Worm (Caenorhabditis elegans): ENCODE measurements around the gene srg-3.

Gene srg-3

ce11 chrIII:6280070-6280596 is 10.0 kb upstream of the srg-3 start, which contains the start of gene hmg-1.2 (continued):
- TF ChIP-seq hlh-11 (tag; optimal IDR thresholded peaks at IDR 0.05) (peak; percentile 97), lsy-2 (tag; optimal IDR thresholded peaks at IDR 0.05) (peak; percentile 54 to 83), dmd-9 (GFP tag; IDR thresholded peaks at IDR 0.05) (no peak), lim-7 (GFP tag; IDR thresholded peaks at IDR 0.05) (no peak), nhr-6 (tag; optimal IDR thresholded peaks at IDR 0.05) (peak; percentile 39), ZK546.5 (tag; optimal IDR thresholded peaks at IDR 0.05) (no peak), T20F7.1 (GFP tag; optimal IDR thresholded peaks at IDR 0.05) (peak; percentile 59), nhr-76 (tag; optimal IDR thresholded peaks at IDR 0.05) (no peak), ceh-82 (tag; optimal IDR thresholded peaks at IDR 0.05) (no peak), duxl-1 (tag; optimal IDR thresholded peaks at IDR 0.05; ENCODE audit: poor library complexity) (no peak), nhr-42 (GFP tag; IDR thresholded peaks at IDR 0.05) (no peak), R02D3.7 (tag; optimal IDR thresholded peaks at IDR 0.05) (no peak), zfp-2 (tag; optimal IDR thresholded peaks at IDR 0.05) (no peak), mdl-1 (tag; optimal IDR thresholded peaks at IDR 0.05) (peak; percentile 83 to 87), dmd-8 (GFP tag; IDR thresholded peaks at IDR 0.05) (peak; percentile 64; the same call in 1 of the 2 replicates), Y105C5A.15 (GFP tag; IDR thresholded peaks at IDR 0.05) (no peak), F10B5.3 (tag; optimal IDR thresholded peaks at IDR 0.05) (peak; percentile 58), egl-43 (GFP tag; IDR thresholded peaks at IDR 0.05) (no peak; the same call in 1 of the 2 replicates), dpl-1 (GFP tag; optimal IDR thresholded peaks at IDR 0.05) (peak; percentile 62), Y5F2A.4 (GFP tag; optimal IDR thresholded peaks at IDR 0.05) (no peak), lin-15B (tag; optimal IDR thresholded peaks at IDR 0.05) (no peak), lin-13 (GFP tag; optimal IDR thresholded peaks at IDR 0.05) (peak; percentile 56), arid-1 (GFP tag; conservative IDR thresholded peaks at IDR 0.05) (peak; percentile 77), lir-3 (tag; optimal IDR thresholded peaks at IDR 0.05) (no peak), snpc-4 (tag; optimal IDR thresholded peaks at IDR 0.05) (no peak), F37D6.2 (tag; optimal IDR thresholded peaks at IDR 0.05) (peak; percentile 61), T26A8.4 (GFP tag; IDR thresholded peaks at IDR 0.05) (peak; percentile 84), nhr-102 (tag; optimal IDR thresholded peaks at IDR 0.05) (peak; percentile 43), lin-1 (GFP tag; IDR thresholded peaks at IDR 0.05) (peak; percentile 33; the same call in 1 of the 2 replicates), hlh-30 (tag; optimal IDR thresholded peaks at IDR 0.05; ENCODE audit: insufficient read depth) (peak; percentile 93), fkh-10 (GFP tag; optimal IDR thresholded peaks at IDR 0.05) (peak; percentile 16), skn-1 (tag; optimal IDR thresholded peaks at IDR 0.05) (no peak), D1046.2 (GFP tag; IDR thresholded peaks at IDR 0.05) (no peak), mdt-29 (GFP tag; IDR thresholded peaks at IDR 0.05) (no peak), zag-1 (tag; optimal IDR thresholded peaks at IDR 0.05) (no peak), tra-1 (GFP tag; IDR thresholded peaks at IDR 0.05) (0 out of 2 replicates have a peak, but pooled peaks have one; percentile 58), php-3 (GFP tag; IDR thresholded peaks at IDR 0.05) (0 out of 2 replicates have a peak, but pooled peaks have one; percentile 11), rbr-2 (tag; optimal IDR thresholded peaks at IDR 0.05) (peak; percentile 92), unc-130 (GFP tag; optimal IDR thresholded peaks at IDR 0.05) (no peak), hif-1 (tag; optimal IDR thresholded peaks at IDR 0.05) (peak in 1 of 2 experiments; percentile 78), ceh-44 (GFP tag; IDR thresholded peaks at IDR 0.05) (no peak), fos-1 (tag; optimal IDR thresholded peaks at IDR 0.05) (no peak), daf-19 (GFP tag; conservative IDR thresholded peaks at IDR 0.05) (0 out of 2 replicates have a peak, but pooled peaks have one; percentile 66), Y75B8A.6 (GFP tag; IDR thresholded peaks at IDR 0.05) (no peak), zip-11 (GFP tag; IDR thresholded peaks at IDR 0.05) (no peak), nhr-28 (tag; optimal IDR thresholded peaks at IDR 0.05) (peak; percentile 88), F49E8.2 (tag; optimal IDR thresholded peaks at IDR 0.05; ENCODE audit: borderline replicate concordance) (no peak), daf-8 (GFP tag; IDR thresholded peaks at IDR 0.05) (no peak), aha-1 (tag) (peak; percentile 91), ces-1 (GFP tag; optimal IDR thresholded peaks at IDR 0.05) (no peak), ceh-62 (tag; optimal IDR thresholded peaks at IDR 0.05) (no peak), hmg-1.1 (GFP tag; IDR thresholded peaks at IDR 0.05) (peak; percentile 92)

All from whole organism, L4 larva.